Worm (Caenorhabditis elegans) whole organism, L4 larva: ENCODE measurements around the gene C04E6.8.

Experiments used
- F37D6.2 ChIP-seq: sonication (generic microtip); optimal IDR thresholded peaks from 2 replicates; lab custom pipeline; 2016; ENCODE audit warnings: mild to moderate bottlenecking, missing genetic modification characterization, missing compliant biosample characterization
- F44E2.7 ChIP-seq: fragments of 200-800 bp; sonication (Bioruptor generic); IDR thresholded peaks from 2 replicates; pipeline ENCODE4 v2.1.2; 2022; ENCODE audit warnings: missing genetic modification characterization, missing compliant biosample characterization
- F49E8.2 ChIP-seq: sonication (generic microtip); optimal IDR thresholded peaks from 2 replicates; lab custom pipeline; 2016; ENCODE audit warnings: missing compliant biosample characterization, mild to moderate bottlenecking, missing genetic modification characterization, borderline replicate concordance
- Y75B8A.6 ChIP-seq: fragments of 200-800 bp; sonication (Bioruptor generic); IDR thresholded peaks from 2 replicates; pipeline ENCODE4 v1.3.6; 2022; ENCODE audit warnings: missing genetic modification reagents, missing genetic modification characterization, missing compliant biosample characterization
- ZK337.2 ChIP-seq: fragments of 200-800 bp; sonication (Bioruptor generic); IDR thresholded peaks from 2 replicates; pipeline ENCODE4 v1.3.6; 2022; ENCODE audit warnings: missing genetic modification reagents, missing genetic modification characterization, missing compliant biosample characterization
- ZK546.5 ChIP-seq, 2 experiments: sonication (generic microtip); optimal IDR thresholded peaks; 2 replicates each; lab custom pipeline; 2017; ENCODE audit warnings: missing biosample characterization in 2 of 2, missing genetic modification characterization in 2 of 2
- aha-1 ChIP-seq: fragments of 150-350 bp; peaks from one replicate; lab custom pipeline; 2014; ENCODE audit warnings: missing biosample characterization, missing genetic modification characterization
- ama-1 ChIP-seq: fragments of 150-350 bp; optimal IDR thresholded peaks from 2 replicates; lab custom pipeline; 2014; ENCODE audit warnings: inconsistent platforms, mixed read lengths
- attf-4 ChIP-seq: sonication (generic microtip); optimal IDR thresholded peaks from 3 replicates; lab custom pipeline; 2017; ENCODE audit warnings: missing biosample characterization, missing genetic modification characterization
- ceh-62 ChIP-seq: sonication (generic microtip); optimal IDR thresholded peaks from 2 replicates; lab custom pipeline; 2017; ENCODE audit warnings: missing biosample characterization, missing genetic modification characterization
- ceh-82 ChIP-seq: sonication (generic microtip); optimal IDR thresholded peaks from 2 replicates; lab custom pipeline; 2017; ENCODE audit warnings: missing biosample characterization, missing genetic modification characterization
- cey-2 ChIP-seq: sonication (generic microtip); optimal IDR thresholded peaks from 3 replicates; lab custom pipeline; 2017; ENCODE audit warnings: missing genetic modification characterization, mild to moderate bottlenecking, missing compliant biosample characterization, antibody characterized with exemption, borderline replicate concordance; ENCODE audit not compliant: insufficient read depth
- daf-16 ChIP-seq, 3 experiments: sonication (generic microtip); optimal IDR thresholded peaks; 2 replicates each; lab custom pipeline; 2016 to 2017; ENCODE audit warnings: missing genetic modification characterization in 3 of 3, missing genetic modification reagents in 3 of 3, mild to moderate bottlenecking in 2 of 3, missing compliant biosample characterization in 2 of 3, missing biosample characterization in 1 of 3, moderate library complexity in 1 of 3
- daf-19 ChIP-seq: fragments of 200-800 bp; sonication (Bioruptor generic); conservative IDR thresholded peaks from 2 replicates; pipeline ENCODE4 v1.3.6; 2022; ENCODE audit warnings: missing genetic modification characterization, missing compliant biosample characterization
- dmd-8 ChIP-seq: fragments of 200-800 bp; sonication (Bioruptor generic); IDR thresholded peaks from 2 replicates; pipeline ENCODE4 v1.3.6; 2022; ENCODE audit warnings: missing genetic modification characterization, missing compliant biosample characterization
- dmd-9 ChIP-seq: fragments of 200-800 bp; sonication (Bioruptor generic); IDR thresholded peaks from 2 replicates; pipeline ENCODE4 v1.3.6; 2022; ENCODE audit warnings: missing genetic modification reagents, missing genetic modification characterization, missing compliant biosample characterization
- dpl-1 ChIP-seq: fragments of 150-350 bp; optimal IDR thresholded peaks from 2 replicates; lab custom pipeline; 2014; ENCODE audit warnings: missing biosample characterization, missing genetic modification reagents, missing genetic modification characterization
- duxl-1 ChIP-seq: sonication (generic microtip); optimal IDR thresholded peaks from 2 replicates; lab custom pipeline; 2016; ENCODE audit warnings: mild to moderate bottlenecking, missing genetic modification characterization, moderate library complexity, missing compliant biosample characterization; ENCODE audit not compliant: poor library complexity
- egl-27 ChIP-seq: sonication (generic microtip); optimal IDR thresholded peaks from 3 replicates; lab custom pipeline; 2017; ENCODE audit warnings: missing biosample characterization, missing genetic modification reagents, missing genetic modification characterization
- hif-1 ChIP-seq, 2 experiments: sonication (generic microtip); optimal IDR thresholded peaks; 2 replicates each; lab custom pipeline; 2016 to 2017; ENCODE audit warnings: missing compliant biosample characterization in 2 of 2, missing genetic modification characterization in 2 of 2, missing genetic modification reagents in 2 of 2, missing genotype in 2 of 2, mild to moderate bottlenecking in 1 of 2
- hlh-30 ChIP-seq: sonication (generic microtip); optimal IDR thresholded peaks from 2 replicates; lab custom pipeline; 2017; ENCODE audit warnings: antibody characterized with exemption, mild to moderate bottlenecking, missing genetic modification characterization, missing compliant biosample characterization; ENCODE audit not compliant: insufficient read depth
- hmg-1.1 ChIP-seq: fragments of 200-800 bp; sonication (Bioruptor generic); IDR thresholded peaks from 2 replicates; pipeline ENCODE4 v1.3.6; 2022; ENCODE audit warnings: missing genetic modification reagents, missing genetic modification characterization, missing compliant biosample characterization
- jun-1 ChIP-seq: fragments of 150-350 bp; optimal IDR thresholded peaks from 2 replicates; lab custom pipeline; 2014; ENCODE audit warnings: missing biosample characterization, missing genetic modification reagents, missing genetic modification characterization
- lim-7 ChIP-seq: fragments of 200-800 bp; sonication (Bioruptor generic); IDR thresholded peaks from 2 replicates; pipeline ENCODE4 v1.3.6; 2022; ENCODE audit warnings: missing genetic modification characterization, missing compliant biosample characterization
- lin-13 ChIP-seq: fragments of 150-350 bp; optimal IDR thresholded peaks from 2 replicates; lab custom pipeline; 2014; ENCODE audit warnings: missing biosample characterization, missing genetic modification reagents, missing genetic modification characterization
- lin-15B ChIP-seq: fragments of 150-350 bp; sonication (generic microtip); optimal IDR thresholded peaks from 3 replicates; lab custom pipeline; 2014; ENCODE audit warnings: missing biosample characterization, missing genetic modification characterization
- lir-3 ChIP-seq: sonication (generic microtip); optimal IDR thresholded peaks from 2 replicates; lab custom pipeline; 2016; ENCODE audit warnings: mild to moderate bottlenecking, missing genetic modification characterization, missing compliant biosample characterization
- madf-5 ChIP-seq, 2 experiments: fragments of 200-800 bp; sonication (Bioruptor generic); IDR thresholded peaks; 2 replicates each; pipeline ENCODE4 v1.3.6; 2022; ENCODE audit warnings: missing compliant biosample characterization in 2 of 2, missing genetic modification characterization in 2 of 2
- mep-1 ChIP-seq: fragments of 150-350 bp; sonication (generic microtip); optimal IDR thresholded peaks from 3 replicates; lab custom pipeline; 2014; ENCODE audit warnings: missing biosample characterization, missing genetic modification characterization
- mxl-2 ChIP-seq: fragments of 200-800 bp; sonication (Bioruptor generic); conservative IDR thresholded peaks from 2 replicates; pipeline ENCODE4 v1.3.6; 2022; ENCODE audit warnings: missing genetic modification reagents, missing genetic modification characterization, missing compliant biosample characterization
- mxl-3 ChIP-seq: fragments of 200-800 bp; sonication (Bioruptor generic); optimal IDR thresholded peaks from 2 replicates; lab custom pipeline; 2018; ENCODE audit warnings: mild to moderate bottlenecking, missing genetic modification characterization, missing compliant biosample characterization
- nhr-11 ChIP-seq: fragments of 150-350 bp; optimal IDR thresholded peaks from 2 replicates; lab custom pipeline; 2014; ENCODE audit warnings: missing biosample characterization, missing genetic modification characterization
- nhr-237 ChIP-seq: sonication (generic microtip); optimal IDR thresholded peaks from 2 replicates; lab custom pipeline; 2017; ENCODE audit warnings: missing biosample characterization, missing genetic modification characterization
- nhr-25 ChIP-seq: sonication (generic microtip); optimal IDR thresholded peaks from 2 replicates; lab custom pipeline; 2017; ENCODE audit warnings: missing genetic modification characterization, mild to moderate bottlenecking, missing compliant biosample characterization, antibody characterized with exemption, moderate library complexity, borderline replicate concordance; ENCODE audit not compliant: insufficient read depth
- nhr-42 ChIP-seq: fragments of 200-800 bp; sonication (Bioruptor generic); IDR thresholded peaks from 2 replicates; pipeline ENCODE4 v1.3.6; 2022; ENCODE audit warnings: missing genetic modification characterization, missing compliant biosample characterization
- nhr-6 ChIP-seq: fragments of 150-350 bp; optimal IDR thresholded peaks from 2 replicates; lab custom pipeline; 2014; ENCODE audit warnings: missing biosample characterization, missing genetic modification characterization
- nhr-77 ChIP-seq: fragments of 150-350 bp; optimal IDR thresholded peaks from 2 replicates; lab custom pipeline; 2014; ENCODE audit warnings: missing biosample characterization, missing genetic modification characterization
- pha-4 ChIP-seq, 2 experiments: fragments of 150-350 bp in 1 of 2; fragments of 200-800 bp in 1 of 2; sonication (Bioruptor generic) in 1 of 2; IDR thresholded peaks in 1 of 2; optimal IDR thresholded peaks in 1 of 2; 2 replicates each; pipeline versions ENCODE4 v1.3.6 to Lab custom; 2014 to 2022; ENCODE audit warnings: missing genetic modification characterization in 2 of 2, missing genetic modification reagents in 2 of 2, missing biosample characterization in 1 of 2, missing compliant biosample characterization in 1 of 2
- php-3 ChIP-seq: fragments of 200-800 bp; sonication (Bioruptor generic); IDR thresholded peaks from 2 replicates; pipeline ENCODE4 v1.3.6; 2022; ENCODE audit warnings: missing genetic modification reagents, missing genetic modification characterization, missing compliant biosample characterization
- pqm-1 ChIP-seq: sonication (generic microtip); optimal IDR thresholded peaks from 2 replicates; lab custom pipeline; 2017; ENCODE audit warnings: missing biosample characterization, missing genetic modification characterization
- rbr-2 ChIP-seq: sonication (generic microtip); optimal IDR thresholded peaks from 2 replicates; lab custom pipeline; 2016; ENCODE audit warnings: missing genotype, missing genetic modification characterization, missing compliant biosample characterization
- saeg-2 ChIP-seq: fragments of 200-800 bp; sonication (Bioruptor generic); IDR thresholded peaks from 2 replicates; pipeline ENCODE4 v1.3.6; 2022; ENCODE audit warnings: missing genetic modification reagents, missing genetic modification characterization, missing compliant biosample characterization
- sdz-12 ChIP-seq: fragments of 200-800 bp; sonication (Bioruptor generic); optimal IDR thresholded peaks from 2 replicates; lab custom pipeline; 2018; ENCODE audit warnings: mild to moderate bottlenecking, missing genetic modification characterization, missing compliant biosample characterization
- skn-1 ChIP-seq: fragments of 150-350 bp; optimal IDR thresholded peaks from 2 replicates; lab custom pipeline; 2014; ENCODE audit warnings: missing biosample characterization, missing genetic modification characterization
- snpc-4 ChIP-seq: fragments of 150-350 bp; optimal IDR thresholded peaks from 2 replicates; lab custom pipeline; 2014; ENCODE audit warnings: missing biosample characterization, missing genetic modification characterization
- spr-3 ChIP-seq: fragments of 200-800 bp; sonication (Bioruptor generic); optimal IDR thresholded peaks from 2 replicates; lab custom pipeline; 2018; ENCODE audit warnings: mild to moderate bottlenecking, missing genetic modification characterization, missing compliant biosample characterization
- tra-1 ChIP-seq: fragments of 200-800 bp; sonication (Bioruptor generic); IDR thresholded peaks from 2 replicates; pipeline ENCODE4 v1.3.6; 2022; ENCODE audit warnings: missing genetic modification reagents, missing genetic modification characterization, missing compliant biosample characterization
- unc-39 ChIP-seq: sonication (generic microtip); optimal IDR thresholded peaks from 2 replicates; lab custom pipeline; 2017; ENCODE audit warnings: missing biosample characterization, missing genetic modification characterization
- zip-2 ChIP-seq: fragments of 150-350 bp; optimal IDR thresholded peaks from 2 replicates; lab custom pipeline; 2014; ENCODE audit warnings: missing biosample characterization, missing genetic modification characterization

Gene C04E6.8

DNA sequence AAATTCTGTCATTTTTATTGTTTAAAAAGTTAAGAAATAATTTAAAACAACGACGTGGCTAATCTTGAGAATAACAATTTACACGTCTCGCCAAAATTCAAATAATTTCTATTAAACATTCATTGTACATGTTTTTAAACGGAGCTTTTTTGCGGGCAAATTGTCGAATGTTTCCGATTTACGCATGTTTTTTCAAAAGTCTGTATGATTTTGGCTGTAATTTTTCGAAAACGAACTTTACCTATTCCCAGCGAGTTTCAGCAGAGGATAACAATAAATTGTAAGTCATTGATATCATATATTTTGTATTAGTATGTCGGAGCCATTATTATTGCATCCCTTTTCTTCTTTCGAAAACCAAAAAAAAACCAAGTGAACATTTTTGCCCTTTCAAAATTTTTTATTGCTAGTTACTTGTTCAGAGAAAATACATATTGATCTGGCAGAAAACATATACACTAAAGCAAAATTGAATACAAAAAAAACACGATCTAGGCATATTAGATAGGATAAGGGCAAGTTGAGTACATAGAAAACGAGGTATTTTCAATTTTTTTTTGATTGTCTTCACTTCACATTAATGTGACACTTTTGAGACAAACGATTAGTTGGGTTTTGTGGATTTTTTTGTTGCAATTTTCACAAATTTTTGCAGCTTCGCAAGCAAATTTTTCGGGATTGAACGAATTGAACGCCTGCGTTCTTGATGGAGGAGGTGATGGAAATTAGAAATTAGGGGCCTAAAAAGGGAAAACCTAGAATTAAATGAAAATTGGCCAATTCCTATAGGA is 44.9 kb downstream of the C04E6.8 start, which contains the start of gene F26F12.2 (continued):
- TF ChIP-seq daf-16 (GFP tag; optimal IDR thresholded peaks at IDR 0.05; lab: Kevin White, UChicago) = no peak
- TF ChIP-seq daf-16 (tag; optimal IDR thresholded peaks at IDR 0.05; lab: Kevin White, UChicago) = peak; percentile 26
- no peak for TF ChIP-seq php-3 (GFP tag; lab: Robert Waterston, UW)
- no peak for TF ChIP-seq F49E8.2 (tag; lab: Kevin White, UChicago)
- TF ChIP-seq daf-19 (GFP tag; lab: Robert Waterston, UW) = no peak
- no peak for TF ChIP-seq nhr-6 (tag; lab: Kevin White, UChicago)
- TF ChIP-seq nhr-77 (tag; lab: Kevin White, UChicago) = no peak
- TF ChIP-seq snpc-4 (tag; lab: Kevin White, UChicago) = no peak
- TF ChIP-seq nhr-11 (tag; lab: Kevin White, UChicago) = no peak
- TF ChIP-seq egl-27 (tag; lab: Kevin White, UChicago) = no peak
- no peak for TF ChIP-seq ZK337.2 (GFP tag; lab: Robert Waterston, UW)
- no peak for TF ChIP-seq skn-1 (tag; lab: Kevin White, UChicago)
- peak in 1 of 2 experiments; percentile 17; a peak in 1 of 4 replicates for TF ChIP-seq madf-5 (GFP tag; IDR thresholded peaks at IDR 0.05; lab: Robert Waterston, UW)
- TF ChIP-seq mxl-2 (GFP tag; lab: Robert Waterston, UW) = no peak
- TF ChIP-seq nhr-237 = no peak
- TF ChIP-seq F37D6.2 (tag; lab: Kevin White, UChicago) = peak; percentile 26
- TF ChIP-seq lin-15B (tag; lab: Kevin White, UChicago) = no peak
- TF ChIP-seq ceh-82 (tag; lab: Kevin White, UChicago) = no peak
- peak; percentile 39 for TF ChIP-seq mep-1
- TF ChIP-seq unc-39 (tag; lab: Kevin White, UChicago) = no peak
- TF ChIP-seq dmd-8 (GFP tag; lab: Robert Waterston, UW) = no peak
- no peak for TF ChIP-seq saeg-2 (GFP tag; lab: Robert Waterston, UW)
- no peak for TF ChIP-seq nhr-42
- TF ChIP-seq rbr-2 = no peak
- TF ChIP-seq lin-13 (GFP tag; lab: Kevin White, UChicago) = no peak
- TF ChIP-seq Y75B8A.6 (GFP tag; lab: Robert Waterston, UW) = no peak
- no peak for TF ChIP-seq dpl-1
- TF ChIP-seq tra-1 (GFP tag; lab: Robert Waterston, UW) = no peak
- 0 out of 2 replicates have a peak, but pooled peaks have one; percentile 46 for TF ChIP-seq dmd-9 (GFP tag; lab: Robert Waterston, UW)
- no peak for TF ChIP-seq F44E2.7 (GFP tag; lab: Robert Waterston, UW)
- TF ChIP-seq hmg-1.1 (GFP tag; lab: Robert Waterston, UW) = peak; percentile 39; the same call in 1 of the 2 replicates
- peak in 1 of 2 experiments; percentile 11 for TF ChIP-seq hif-1 (tag; optimal IDR thresholded peaks at IDR 0.05; lab: Kevin White, UChicago)
- no peak for TF ChIP-seq cey-2
- no peak for TF ChIP-seq attf-4 (tag; lab: Kevin White, UChicago)
- no peak for TF ChIP-seq pqm-1
- TF ChIP-seq jun-1 (tag; lab: Kevin White, UChicago) = no peak
- no peak for TF ChIP-seq ZK546.5 (tag; optimal IDR thresholded peaks at IDR 0.05; lab: Kevin White, UChicago)
- no peak for TF ChIP-seq ceh-62 (tag; lab: Kevin White, UChicago)
- no peak for TF ChIP-seq lir-3
- TF ChIP-seq sdz-12 (GFP tag; lab: Kevin White, UChicago) = peak; percentile 78
- no peak for TF ChIP-seq zip-2 (tag; lab: Kevin White, UChicago)
- peak; percentile 59 for TF ChIP-seq nhr-25
- peak; percentile 41; the same call in 1 of the 2 replicates for TF ChIP-seq lim-7 (GFP tag; lab: Robert Waterston, UW)
- TF ChIP-seq mxl-3 (GFP tag; lab: Kevin White, UChicago) = no peak
- peak; percentile 84 for TF ChIP-seq aha-1 (tag; lab: Kevin White, UChicago)
- TF ChIP-seq spr-3 = no peak
- TF ChIP-seq ama-1 = peak; percentile 79
- TF ChIP-seq pha-4 (GFP tag; IDR thresholded peaks at IDR 0.05; lab: Robert Waterston, UW) = no peak
- no peak for TF ChIP-seq pha-4 (tag; optimal IDR thresholded peaks at IDR 0.05; lab: Kevin White, UChicago)
- peak; percentile 26 for TF ChIP-seq hlh-30 (tag; lab: Kevin White, UChicago)
- TF ChIP-seq duxl-1 (tag; lab: Kevin White, UChicago) = no peak
